Fruit fly (Drosophila melanogaster) whole organism, prepupa: Measurements from ENCODE around the gene mirr.
A peak's percentile ranks its signal among the peaks of the same experiment; 100 is the strongest.

ENCODE experiments used
- CG10631 ChIP-seq: fragments of 200-800 bp; sonication (Bioruptor generic); optimal IDR thresholded peaks from 2 replicates; lab custom pipeline; 2016; ENCODE audit warnings: missing biosample characterization, missing genetic modification characterization
- CG10669 ChIP-seq: fragments of 200-800 bp; sonication (Bioruptor generic); optimal IDR thresholded peaks from 3 replicates; lab custom pipeline; 2018; ENCODE audit warnings: missing biosample characterization, mild to moderate bottlenecking, missing genetic modification characterization, moderate library complexity
- CG11294 ChIP-seq: fragments of 200-800 bp; sonication (Bioruptor generic); IDR thresholded peaks from 2 replicates; pipeline ENCODE4 v1.3.6; 2022; ENCODE audit warnings: missing biosample characterization, missing genetic modification characterization
- CG11762 ChIP-seq: fragments of 200-800 bp; sonication (Bioruptor generic); optimal IDR thresholded peaks from 3 replicates; lab custom pipeline; 2016; ENCODE audit warnings: missing biosample characterization, missing genetic modification characterization; ENCODE audit not compliant: insufficient read depth
- CG11902 ChIP-seq: fragments of 200-800 bp; sonication (Bioruptor generic); optimal IDR thresholded peaks from 3 replicates; lab custom pipeline; 2016; ENCODE audit warnings: missing biosample characterization, missing genetic modification characterization
- CG1621 ChIP-seq: fragments of 200-800 bp; sonication (Bioruptor generic); optimal IDR thresholded peaks from 3 replicates; lab custom pipeline; 2018; ENCODE audit warnings: missing biosample characterization, mild to moderate bottlenecking, missing genetic modification characterization
- CG16779 ChIP-seq: fragments of 200-800 bp; sonication (Bioruptor generic); optimal IDR thresholded peaks from 3 replicates; lab custom pipeline; 2017; ENCODE audit warnings: missing biosample characterization, mild to moderate bottlenecking, missing genetic modification characterization
- CG3032 ChIP-seq: fragments of 200-800 bp; optimal IDR thresholded peaks from 2 replicates; lab custom pipeline; 2019; ENCODE audit warnings: missing biosample characterization, mild to moderate bottlenecking, missing genetic modification characterization, moderate library complexity
- CG31627 ChIP-seq: fragments of 200-800 bp; sonication (Bioruptor generic); optimal IDR thresholded peaks from 3 replicates; lab custom pipeline; 2016; ENCODE audit warnings: missing biosample characterization, missing genetic modification characterization
- CG32006 ChIP-seq: fragments of 200-800 bp; sonication (Bioruptor generic); optimal IDR thresholded peaks from 3 replicates; lab custom pipeline; 2017; ENCODE audit warnings: missing biosample characterization, mild to moderate bottlenecking, missing genetic modification characterization
- CG34406 ChIP-seq: fragments of 200-800 bp; sonication (Bioruptor generic); optimal IDR thresholded peaks from 3 replicates; lab custom pipeline; 2016; ENCODE audit warnings: missing biosample characterization, missing genetic modification characterization
- CG4318 ChIP-seq: fragments of 200-800 bp; sonication (Bioruptor generic); optimal IDR thresholded peaks from 3 replicates; lab custom pipeline; 2017; ENCODE audit warnings: missing biosample characterization, mild to moderate bottlenecking, missing genetic modification characterization
- CG6276 ChIP-seq: fragments of 200-800 bp; sonication (Bioruptor generic); optimal IDR thresholded peaks from 2 replicates; lab custom pipeline; 2017; ENCODE audit warnings: missing biosample characterization, mild to moderate bottlenecking, missing genetic modification characterization
- CG6854 ChIP-seq: fragments of 200-800 bp; sonication (Bioruptor generic); optimal IDR thresholded peaks from 2 replicates; lab custom pipeline; 2017; ENCODE audit warnings: missing biosample characterization, mild to moderate bottlenecking, missing genetic modification characterization
- CG7368 ChIP-seq: fragments of 200-800 bp; sonication (Bioruptor generic); optimal IDR thresholded peaks from 3 replicates; lab custom pipeline; 2016; ENCODE audit warnings: missing biosample characterization, missing genetic modification characterization
- CG8119 ChIP-seq: fragments of 200-800 bp; sonication (Bioruptor generic); IDR thresholded peaks from 3 replicates; pipeline ENCODE4 v1.3.6; 2022; ENCODE audit warnings: missing biosample characterization, missing genetic modification characterization
- CG8319 ChIP-seq: fragments of 200-800 bp; sonication (Bioruptor generic); optimal IDR thresholded peaks from 3 replicates; lab custom pipeline; 2016; ENCODE audit warnings: missing biosample characterization, missing genetic modification characterization
- CG8632 ChIP-seq: fragments of 200-800 bp; sonication (Bioruptor generic); optimal IDR thresholded peaks from 3 replicates; lab custom pipeline; 2016; ENCODE audit warnings: missing biosample characterization, missing genetic modification characterization
- CG9139 ChIP-seq: fragments of 200-800 bp; sonication (Bioruptor generic); optimal IDR thresholded peaks from 3 replicates; lab custom pipeline; 2017; ENCODE audit warnings: missing biosample characterization, mild to moderate bottlenecking, missing genetic modification characterization
- Eip75B ChIP-seq: fragments of 200-800 bp; sonication (Bioruptor generic); optimal IDR thresholded peaks from 3 replicates; lab custom pipeline; 2016; ENCODE audit warnings: missing biosample characterization, missing genetic modification characterization
- Eip93F ChIP-seq: fragments of 200-800 bp; sonication (Bioruptor generic); optimal IDR thresholded peaks from 2 replicates; lab custom pipeline; 2016; ENCODE audit warnings: missing biosample characterization, mild to moderate bottlenecking, missing genetic modification characterization
- Ets21C ChIP-seq: fragments of 200-800 bp; sonication (Bioruptor generic); optimal IDR thresholded peaks from 3 replicates; lab custom pipeline; 2016; ENCODE audit warnings: missing biosample characterization, missing genetic modification characterization
- Ets96B ChIP-seq: fragments of 200-800 bp; optimal IDR thresholded peaks from 2 replicates; lab custom pipeline; 2019; ENCODE audit warnings: missing biosample characterization, mild to moderate bottlenecking, missing genetic modification characterization, moderate library complexity
- Gug ChIP-seq: fragments of 200-800 bp; sonication (Bioruptor generic); IDR thresholded peaks from 2 replicates; pipeline ENCODE4 v1.3.6; 2022; ENCODE audit warnings: missing biosample characterization, missing genetic modification characterization
- Hr38 ChIP-seq: sonication (Bioruptor generic); optimal IDR thresholded peaks from 2 replicates; lab custom pipeline; 2016; ENCODE audit warnings: missing biosample characterization, missing genetic modification characterization
- Lpt ChIP-seq: fragments of 200-800 bp; sonication (Bioruptor generic); optimal IDR thresholded peaks from 3 replicates; lab custom pipeline; 2016; ENCODE audit warnings: missing biosample characterization, missing genetic modification characterization
- Smox ChIP-seq: fragments of 200-800 bp; sonication (Bioruptor generic); optimal IDR thresholded peaks from 3 replicates; lab custom pipeline; 2016; ENCODE audit warnings: missing biosample characterization, missing genetic modification characterization
- Sox102F ChIP-seq: fragments of 200-800 bp; sonication (Bioruptor generic); optimal IDR thresholded peaks from 2 replicates; lab custom pipeline; 2016; ENCODE audit warnings: missing biosample characterization, mild to moderate bottlenecking, missing genetic modification characterization
- Sox14 ChIP-seq: fragments of 200-800 bp; sonication (Bioruptor generic); optimal IDR thresholded peaks from 3 replicates; lab custom pipeline; 2016; ENCODE audit warnings: missing biosample characterization, missing genetic modification characterization
- Sox15 ChIP-seq: fragments of 200-800 bp; sonication (Bioruptor generic); optimal IDR thresholded peaks from 3 replicates; lab custom pipeline; 2016; ENCODE audit warnings: missing biosample characterization, missing genetic modification characterization
- achi ChIP-seq: fragments of 200-800 bp; sonication (Bioruptor generic); optimal IDR thresholded peaks from 3 replicates; lab custom pipeline; 2016; ENCODE audit warnings: missing biosample characterization, missing genetic modification characterization
- acj6 ChIP-seq: fragments of 200-800 bp; sonication (Bioruptor generic); optimal IDR thresholded peaks from 3 replicates; lab custom pipeline; 2016; ENCODE audit warnings: missing biosample characterization, missing genetic modification characterization
- cyc ChIP-seq: fragments of 200-800 bp; sonication (Bioruptor generic); optimal IDR thresholded peaks from 3 replicates; lab custom pipeline; 2016; ENCODE audit warnings: missing biosample characterization, missing genetic modification characterization
- dac ChIP-seq: fragments of 200-800 bp; sonication (Bioruptor generic); optimal IDR thresholded peaks from 2 replicates; lab custom pipeline; 2017; ENCODE audit warnings: missing biosample characterization, mild to moderate bottlenecking, missing genetic modification characterization
- dsx ChIP-seq: fragments of 200-800 bp; optimal IDR thresholded peaks from 3 replicates; lab custom pipeline; 2019; ENCODE audit warnings: missing biosample characterization, mild to moderate bottlenecking, missing genetic modification characterization, moderate library complexity; ENCODE audit not compliant: poor library complexity, severe bottlenecking
- eg ChIP-seq: fragments of 200-800 bp; sonication (Bioruptor generic); IDR thresholded peaks from 3 replicates; pipeline ENCODE4 v1.3.6; 2022; ENCODE audit warnings: missing biosample characterization, missing genetic modification characterization
- esn ChIP-seq: fragments of 200-800 bp; sonication (Bioruptor generic); optimal IDR thresholded peaks from 2 replicates; lab custom pipeline; 2016; ENCODE audit warnings: missing biosample characterization, mild to moderate bottlenecking, missing genetic modification characterization, moderate library complexity
- fd85E ChIP-seq: fragments of 200-800 bp; sonication (Bioruptor generic); optimal IDR thresholded peaks from 3 replicates; lab custom pipeline; 2016; ENCODE audit warnings: missing biosample characterization, missing genetic modification characterization
- lz ChIP-seq: fragments of 200-800 bp; sonication (Bioruptor generic); optimal IDR thresholded peaks from 3 replicates; lab custom pipeline; 2016; ENCODE audit warnings: missing biosample characterization, missing genetic modification characterization
- net ChIP-seq: fragments of 200-800 bp; sonication (Bioruptor generic); optimal IDR thresholded peaks from 3 replicates; lab custom pipeline; 2016; ENCODE audit warnings: missing biosample characterization, missing genetic modification characterization
- salr ChIP-seq, 2 experiments: fragments of 200-800 bp; sonication (Bioruptor generic); optimal IDR thresholded peaks; 3 replicates each; lab custom pipeline; 2016 to 2018; ENCODE audit warnings: missing biosample characterization in 2 of 2, missing genetic modification characterization in 2 of 2, mild to moderate bottlenecking in 1 of 2
- spab ChIP-seq: fragments of 200-800 bp; sonication (Bioruptor generic); optimal IDR thresholded peaks from 2 replicates; lab custom pipeline; 2017; ENCODE audit warnings: missing biosample characterization, mild to moderate bottlenecking, missing genetic modification characterization, missing genetic modification reagents
- ss ChIP-seq, 2 experiments: fragments of 200-800 bp; sonication (Bioruptor generic); optimal IDR thresholded peaks; 2 replicates in 1 of 2; 3 replicates in 1 of 2; lab custom pipeline; 2017 to 2018; ENCODE audit warnings: mild to moderate bottlenecking in 2 of 2, missing biosample characterization in 2 of 2, missing genetic modification characterization in 2 of 2, moderate library complexity in 1 of 2
- svp ChIP-seq: fragments of 200-800 bp; sonication (Bioruptor generic); peaks from one replicate; lab custom pipeline; 2016; ENCODE audit warnings: missing biosample characterization, missing genetic modification characterization
- topi ChIP-seq: fragments of 200-800 bp; sonication (Bioruptor generic); optimal IDR thresholded peaks from 3 replicates; lab custom pipeline; 2016; ENCODE audit warnings: missing biosample characterization, missing genetic modification characterization
- vri ChIP-seq: fragments of 200-800 bp; sonication (Bioruptor generic); optimal IDR thresholded peaks from 3 replicates; lab custom pipeline; 2016; ENCODE audit warnings: missing biosample characterization, mild to moderate bottlenecking, missing genetic modification characterization

Gene mirr

DNA sequence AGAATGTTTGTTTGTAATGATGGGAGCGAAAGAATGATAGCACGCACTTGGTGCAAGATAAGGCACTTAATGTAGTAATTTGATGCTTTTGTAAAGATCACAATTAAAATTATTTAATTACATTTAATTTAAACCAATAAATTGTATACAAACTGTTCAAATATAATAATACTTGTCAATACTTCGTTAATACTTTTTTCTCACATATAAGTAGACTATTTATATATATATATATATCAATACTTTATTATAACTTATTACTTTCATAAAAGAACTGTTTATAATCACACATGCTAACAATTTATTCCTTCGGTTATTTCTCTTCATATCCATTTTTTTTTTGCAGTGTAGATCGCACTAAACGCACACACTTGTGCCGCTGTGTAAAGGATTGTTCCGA lies 24.2 kb downstream of the mirr start:
- TF ChIP-seq CG11294 (GFP tag; lab: Robert Waterston, UW) (no peak), Hr38 (no peak), fd85E (GFP tag; lab: Kevin White, UChicago) (no peak), CG8319 (GFP tag; lab: Kevin White, UChicago) (no peak), CG8632 (GFP tag; lab: Kevin White, UChicago) (no peak), lz (GFP tag; lab: Kevin White, UChicago) (no peak), Smox (GFP tag; lab: Kevin White, UChicago) (no peak), Sox15 (no peak)

DNA sequence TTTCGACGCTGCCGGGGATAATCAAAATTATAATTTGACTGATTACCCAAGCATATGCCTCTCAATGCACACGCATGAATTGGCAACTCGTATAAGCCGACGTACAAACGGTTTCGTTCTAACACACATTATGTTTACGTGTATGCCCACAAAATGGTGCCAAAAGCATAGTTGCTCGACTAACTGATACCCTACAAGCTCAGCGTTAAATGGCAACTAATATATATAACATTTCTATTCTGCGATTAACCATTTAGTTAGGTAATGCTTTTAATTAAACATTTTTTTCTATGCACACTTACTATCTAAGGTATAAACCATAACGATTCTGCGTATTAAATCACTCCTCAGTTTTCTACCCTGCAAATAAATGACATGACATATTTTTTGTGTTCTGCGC lies 27.3 kb downstream of the mirr start:
- TF ChIP-seq net (GFP tag; lab: Kevin White, UChicago) (no peak), CG7368 (GFP tag; lab: Kevin White, UChicago) (no peak), achi (GFP tag; lab: Kevin White, UChicago) (no peak), svp (peak; percentile 59), esn (GFP tag; lab: Kevin White, UChicago) (no peak), Eip75B (GFP tag; lab: Kevin White, UChicago) (no peak)

DNA sequence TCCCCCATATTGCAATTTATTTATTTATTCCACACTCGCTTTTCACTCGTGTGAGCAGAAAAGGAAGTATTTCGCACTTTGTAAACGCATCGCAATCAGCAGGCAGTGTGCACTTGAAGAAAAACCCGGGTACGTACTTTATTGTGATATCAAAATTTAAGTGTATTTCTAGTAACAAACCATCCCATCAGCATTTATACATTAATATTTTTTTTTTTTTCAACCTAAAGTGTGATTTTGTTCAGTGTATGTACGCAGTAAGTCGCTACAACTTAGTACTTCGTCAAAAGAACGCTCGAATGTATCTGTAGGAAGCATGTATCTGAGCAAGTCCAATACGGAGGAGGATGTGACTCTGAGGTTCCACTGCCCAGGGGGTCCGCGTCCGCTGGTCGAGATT lies 32.3 kb downstream of the mirr start:
- TF ChIP-seq fd85E (GFP tag; lab: Kevin White, UChicago) (no peak), CG34406 (no peak), eg (no peak), CG3032 (tag; lab: Kevin White, UChicago) (peak; percentile 31), Ets96B (tag; lab: Kevin White, UChicago) (peak; percentile 49), acj6 (peak; percentile 13), CG8319 (GFP tag; lab: Kevin White, UChicago) (no peak), CG16779 (tag; lab: Kevin White, UChicago) (no peak), vri (GFP tag; lab: Kevin White, UChicago) (peak; percentile 2), spab (GFP tag; lab: Kevin White, UChicago) (peak; percentile 24), Eip75B (GFP tag; lab: Kevin White, UChicago) (peak; percentile 35), CG1621 (tag; lab: Kevin White, UChicago) (peak; percentile 16), CG11294 (GFP tag; lab: Robert Waterston, UW) (no peak), CG8632 (GFP tag; lab: Kevin White, UChicago) (no peak), CG4318 (GFP tag; lab: Kevin White, UChicago) (no peak), dsx (peak; percentile 48), topi (GFP tag; lab: Kevin White, UChicago) (peak; percentile 69), achi (GFP tag; lab: Kevin White, UChicago) (peak; percentile 34), net (GFP tag; lab: Kevin White, UChicago) (no peak), lz (GFP tag; lab: Kevin White, UChicago) (peak; percentile 38), Eip93F (GFP tag; lab: Kevin White, UChicago) (no peak), CG31627 (GFP tag; lab: Kevin White, UChicago) (peak; percentile 38), salr (GFP tag; optimal IDR thresholded peaks at IDR 0.05; lab: Kevin White, UChicago) (no peak), Sox14 (peak; percentile 42), CG11762 (peak; percentile 37), CG9139 (GFP tag; lab: Kevin White, UChicago) (no peak), CG8119 (GFP tag; lab: Robert Waterston, UW) (no peak), Sox102F (GFP tag; lab: Kevin White, UChicago) (peak; percentile 50), ss (GFP tag; optimal IDR thresholded peaks at IDR 0.05; lab: Kevin White, UChicago) (no peak), Hr38 (no peak), svp (peak; percentile 79), Lpt (GFP tag; lab: Kevin White, UChicago) (no peak), CG10631 (GFP tag; lab: Kevin White, UChicago) (peak; percentile 38), Sox15 (no peak), dac (GFP tag; lab: Kevin White, UChicago) (no peak), CG6276 (no peak), CG32006 (GFP tag; lab: Kevin White, UChicago) (no peak), Gug (GFP tag; lab: Robert Waterston, UW) (0 out of 2 replicates have a peak, but pooled peaks have one; percentile 16), CG10669 (GFP tag; lab: Kevin White, UChicago) (peak; percentile 48), cyc (GFP tag; lab: Kevin White, UChicago) (peak; percentile 53), CG6854 (no peak), CG7368 (GFP tag; lab: Kevin White, UChicago) (peak; percentile 21), CG11902 (GFP tag; lab: Kevin White, UChicago) (no peak), Ets21C (no peak)
